Worm (Caenorhabditis elegans) whole organism, L4 larva: Measurements from ENCODE around the gene C53A3.3.

Experiments
- F26F4.8 ChIP-seq: fragments of 200-800 bp; sonication (Bioruptor generic); conservative IDR thresholded peaks from 2 replicates; pipeline ENCODE4 v1.3.6; 2022; ENCODE audit warnings: missing genetic modification characterization, missing compliant biosample characterization
- F44E2.7 ChIP-seq: fragments of 200-800 bp; sonication (Bioruptor generic); IDR thresholded peaks from 2 replicates; pipeline ENCODE4 v2.1.2; 2022; ENCODE audit warnings: missing genetic modification characterization, missing compliant biosample characterization
- T20F7.1 ChIP-seq: fragments of 200-800 bp; sonication (Bioruptor generic); optimal IDR thresholded peaks from 2 replicates; lab custom pipeline; 2018; ENCODE audit warnings: mild to moderate bottlenecking, missing genetic modification characterization, missing compliant biosample characterization
- T26A8.4 ChIP-seq: fragments of 200-800 bp; sonication (Bioruptor generic); IDR thresholded peaks from 2 replicates; pipeline ENCODE4 v1.3.6; 2022; ENCODE audit warnings: missing genetic modification characterization, missing compliant biosample characterization
- Y75B8A.6 ChIP-seq: fragments of 200-800 bp; sonication (Bioruptor generic); IDR thresholded peaks from 2 replicates; pipeline ENCODE4 v1.3.6; 2022; ENCODE audit warnings: missing genetic modification reagents, missing genetic modification characterization, missing compliant biosample characterization
- aly-2 ChIP-seq: sonication (generic microtip); optimal IDR thresholded peaks from 2 replicates; lab custom pipeline; 2018; ENCODE audit warnings: missing biosample characterization, missing genetic modification characterization
- ama-1 ChIP-seq: fragments of 150-350 bp; optimal IDR thresholded peaks from 2 replicates; lab custom pipeline; 2014; ENCODE audit warnings: inconsistent platforms, mixed read lengths
- ceh-20 ChIP-seq: fragments of 200-800 bp; sonication (Bioruptor generic); IDR thresholded peaks from 2 replicates; pipeline ENCODE4 v1.3.6; 2022; ENCODE audit warnings: missing genetic modification reagents, missing genetic modification characterization, missing compliant biosample characterization
- cey-2 ChIP-seq: sonication (generic microtip); optimal IDR thresholded peaks from 3 replicates; lab custom pipeline; 2017; ENCODE audit warnings: missing genetic modification characterization, mild to moderate bottlenecking, missing compliant biosample characterization, antibody characterized with exemption, borderline replicate concordance; ENCODE audit not compliant: insufficient read depth
- daf-16 ChIP-seq, 3 experiments: sonication (generic microtip); optimal IDR thresholded peaks; 2 replicates each; lab custom pipeline; 2016 to 2017; ENCODE audit warnings: missing genetic modification characterization in 3 of 3, missing genetic modification reagents in 3 of 3, mild to moderate bottlenecking in 2 of 3, missing compliant biosample characterization in 2 of 3, missing biosample characterization in 1 of 3, moderate library complexity in 1 of 3
- dmd-6 ChIP-seq: fragments of 200-800 bp; sonication (Bioruptor generic); IDR thresholded peaks from 2 replicates; pipeline ENCODE4 v1.3.6; 2022; ENCODE audit warnings: missing genetic modification reagents, missing genetic modification characterization, missing compliant biosample characterization
- dmd-8 ChIP-seq: fragments of 200-800 bp; sonication (Bioruptor generic); IDR thresholded peaks from 2 replicates; pipeline ENCODE4 v1.3.6; 2022; ENCODE audit warnings: missing genetic modification characterization, missing compliant biosample characterization
- dpl-1 ChIP-seq: fragments of 150-350 bp; optimal IDR thresholded peaks from 2 replicates; lab custom pipeline; 2014; ENCODE audit warnings: missing biosample characterization, missing genetic modification reagents, missing genetic modification characterization
- dve-1 ChIP-seq: sonication (generic microtip); optimal IDR thresholded peaks from 2 replicates; lab custom pipeline; 2017; ENCODE audit warnings: antibody characterized with exemption, mild to moderate bottlenecking, missing genetic modification characterization, missing compliant biosample characterization; ENCODE audit not compliant: insufficient read depth
- egl-27 ChIP-seq: sonication (generic microtip); optimal IDR thresholded peaks from 3 replicates; lab custom pipeline; 2017; ENCODE audit warnings: missing biosample characterization, missing genetic modification reagents, missing genetic modification characterization
- hif-1 ChIP-seq, 2 experiments: sonication (generic microtip); optimal IDR thresholded peaks; 2 replicates each; lab custom pipeline; 2016 to 2017; ENCODE audit warnings: missing compliant biosample characterization in 2 of 2, missing genetic modification characterization in 2 of 2, missing genetic modification reagents in 2 of 2, missing genotype in 2 of 2, mild to moderate bottlenecking in 1 of 2
- hlh-11 ChIP-seq: fragments of 200-800 bp; sonication (Bioruptor generic); optimal IDR thresholded peaks from 2 replicates; lab custom pipeline; 2018; ENCODE audit warnings: mild to moderate bottlenecking, missing genetic modification characterization, missing compliant biosample characterization
- hlh-30 ChIP-seq: sonication (generic microtip); optimal IDR thresholded peaks from 2 replicates; lab custom pipeline; 2017; ENCODE audit warnings: antibody characterized with exemption, mild to moderate bottlenecking, missing genetic modification characterization, missing compliant biosample characterization; ENCODE audit not compliant: insufficient read depth
- hmg-1.1 ChIP-seq: fragments of 200-800 bp; sonication (Bioruptor generic); IDR thresholded peaks from 2 replicates; pipeline ENCODE4 v1.3.6; 2022; ENCODE audit warnings: missing genetic modification reagents, missing genetic modification characterization, missing compliant biosample characterization
- lin-1 ChIP-seq: fragments of 200-800 bp; sonication (Bioruptor generic); IDR thresholded peaks from 2 replicates; pipeline ENCODE4 v1.3.6; 2022; ENCODE audit warnings: missing genetic modification reagents, missing genetic modification characterization, missing compliant biosample characterization
- lin-29 ChIP-seq: fragments of 200-800 bp; sonication (Bioruptor generic); IDR thresholded peaks from 2 replicates; pipeline ENCODE4 v1.3.6; 2022; ENCODE audit warnings: missing genetic modification reagents, missing genetic modification characterization, missing compliant biosample characterization
- lin-38 ChIP-seq: fragments of 200-800 bp; sonication (Bioruptor generic); IDR thresholded peaks from 2 replicates; pipeline ENCODE4 v1.3.6; 2022; ENCODE audit warnings: missing genetic modification reagents, missing genetic modification characterization, missing compliant biosample characterization
- lin-39 ChIP-seq: fragments of 150-350 bp; optimal IDR thresholded peaks from 2 replicates; lab custom pipeline; 2014; ENCODE audit warnings: missing biosample characterization, missing genetic modification reagents, missing genetic modification characterization
- lsy-2 ChIP-seq, 2 experiments: fragments of 150-350 bp in 1 of 2; sonication (generic microtip) in 1 of 2; optimal IDR thresholded peaks; 2 replicates each; lab custom pipeline; 2014 to 2017; ENCODE audit warnings: missing biosample characterization in 2 of 2, missing genetic modification characterization in 2 of 2
- mdl-1 ChIP-seq, 2 experiments: fragments of 150-350 bp in 1 of 2; sonication (generic microtip) in 1 of 2; optimal IDR thresholded peaks; 2 replicates each; lab custom pipeline; 2014 to 2017; ENCODE audit warnings: missing biosample characterization in 2 of 2, missing genetic modification characterization in 2 of 2
- mep-1 ChIP-seq: fragments of 150-350 bp; sonication (generic microtip); optimal IDR thresholded peaks from 3 replicates; lab custom pipeline; 2014; ENCODE audit warnings: missing biosample characterization, missing genetic modification characterization
- mxl-2 ChIP-seq: fragments of 200-800 bp; sonication (Bioruptor generic); conservative IDR thresholded peaks from 2 replicates; pipeline ENCODE4 v1.3.6; 2022; ENCODE audit warnings: missing genetic modification reagents, missing genetic modification characterization, missing compliant biosample characterization
- mxl-3 ChIP-seq: fragments of 200-800 bp; sonication (Bioruptor generic); optimal IDR thresholded peaks from 2 replicates; lab custom pipeline; 2018; ENCODE audit warnings: mild to moderate bottlenecking, missing genetic modification characterization, missing compliant biosample characterization
- nhr-10 ChIP-seq: fragments of 150-350 bp; optimal IDR thresholded peaks from 2 replicates; lab custom pipeline; 2014; ENCODE audit warnings: missing biosample characterization, missing genetic modification characterization
- nhr-102 ChIP-seq: sonication (generic microtip); optimal IDR thresholded peaks from 2 replicates; lab custom pipeline; 2016; ENCODE audit warnings: mild to moderate bottlenecking, missing genetic modification characterization, moderate library complexity, missing compliant biosample characterization
- nhr-25 ChIP-seq: sonication (generic microtip); optimal IDR thresholded peaks from 2 replicates; lab custom pipeline; 2017; ENCODE audit warnings: missing genetic modification characterization, mild to moderate bottlenecking, missing compliant biosample characterization, antibody characterized with exemption, moderate library complexity, borderline replicate concordance; ENCODE audit not compliant: insufficient read depth
- nhr-28 ChIP-seq: fragments of 150-350 bp; optimal IDR thresholded peaks from 2 replicates; lab custom pipeline; 2014; ENCODE audit warnings: missing biosample characterization, missing genetic modification characterization
- nhr-48 ChIP-seq: sonication (generic microtip); optimal IDR thresholded peaks from 2 replicates; lab custom pipeline; 2016; ENCODE audit warnings: mild to moderate bottlenecking, missing genetic modification characterization, missing compliant biosample characterization
- nhr-76 ChIP-seq: fragments of 150-350 bp; optimal IDR thresholded peaks from 2 replicates; lab custom pipeline; 2014; ENCODE audit warnings: missing biosample characterization, missing genetic modification characterization
- nhr-77 ChIP-seq: fragments of 150-350 bp; optimal IDR thresholded peaks from 2 replicates; lab custom pipeline; 2014; ENCODE audit warnings: missing biosample characterization, missing genetic modification characterization
- php-3 ChIP-seq: fragments of 200-800 bp; sonication (Bioruptor generic); IDR thresholded peaks from 2 replicates; pipeline ENCODE4 v1.3.6; 2022; ENCODE audit warnings: missing genetic modification reagents, missing genetic modification characterization, missing compliant biosample characterization
- pqm-1 ChIP-seq: sonication (generic microtip); optimal IDR thresholded peaks from 2 replicates; lab custom pipeline; 2017; ENCODE audit warnings: missing biosample characterization, missing genetic modification characterization
- rbr-2 ChIP-seq: sonication (generic microtip); optimal IDR thresholded peaks from 2 replicates; lab custom pipeline; 2016; ENCODE audit warnings: missing genotype, missing genetic modification characterization, missing compliant biosample characterization
- saeg-2 ChIP-seq: fragments of 200-800 bp; sonication (Bioruptor generic); IDR thresholded peaks from 2 replicates; pipeline ENCODE4 v1.3.6; 2022; ENCODE audit warnings: missing genetic modification reagents, missing genetic modification characterization, missing compliant biosample characterization
- snpc-4 ChIP-seq: fragments of 150-350 bp; optimal IDR thresholded peaks from 2 replicates; lab custom pipeline; 2014; ENCODE audit warnings: missing biosample characterization, missing genetic modification characterization
- spr-1 ChIP-seq: sonication (generic microtip); optimal IDR thresholded peaks from 2 replicates; lab custom pipeline; 2016; ENCODE audit warnings: mild to moderate bottlenecking, missing genetic modification characterization, missing compliant biosample characterization
- tag-97 ChIP-seq: fragments of 200-800 bp; sonication (Bioruptor generic); IDR thresholded peaks from 2 replicates; pipeline ENCODE4 v1.3.6; 2022; ENCODE audit warnings: missing genetic modification characterization, missing compliant biosample characterization
- tra-1 ChIP-seq: fragments of 200-800 bp; sonication (Bioruptor generic); IDR thresholded peaks from 2 replicates; pipeline ENCODE4 v1.3.6; 2022; ENCODE audit warnings: missing genetic modification reagents, missing genetic modification characterization, missing compliant biosample characterization
- unc-62 ChIP-seq, 3 experiments: fragments of 150-350 bp in 1 of 3; sonication (generic microtip); optimal IDR thresholded peaks in 2 of 3; peaks in 1 of 3; 1 replicate in 1 of 3; 2 replicates in 2 of 3; lab custom pipeline; 2014 to 2017; ENCODE audit warnings: missing biosample characterization in 3 of 3, missing genetic modification characterization in 3 of 3, missing genetic modification reagents in 3 of 3, missing genotype in 1 of 3
- zip-2 ChIP-seq: fragments of 150-350 bp; optimal IDR thresholded peaks from 2 replicates; lab custom pipeline; 2014; ENCODE audit warnings: missing biosample characterization, missing genetic modification characterization
- ztf-11 ChIP-seq: fragments of 150-350 bp; optimal IDR thresholded peaks from 2 replicates; lab custom pipeline; 2014; ENCODE audit warnings: missing biosample characterization, missing genetic modification characterization
- ztf-7 ChIP-seq: fragments of 150-350 bp; optimal IDR thresholded peaks from 2 replicates; lab custom pipeline; 2014; ENCODE audit warnings: missing biosample characterization, missing genetic modification characterization

C53A3.3 gene

ce11 chrV:5765081-5765480 lies 8.8 kb downstream of the C53A3.3 start, which contains the start of gene pgph-2:
Gene pgph-2, plus strand, starts transcription at chrV:5765127.
- peak; percentile 29 for TF ChIP-seq dve-1
- no peak for TF ChIP-seq dmd-8 (GFP tag; lab: Robert Waterston, UW)
- peak; percentile 14 for TF ChIP-seq hlh-11 (tag; lab: Kevin White, UChicago)
- no peak for TF ChIP-seq F26F4.8
- no peak for TF ChIP-seq lin-39 (tag; lab: Kevin White, UChicago)
- no peak for TF ChIP-seq daf-16 (GFP tag; optimal IDR thresholded peaks at IDR 0.05; lab: Kevin White, UChicago)
- peak; percentile 66 for TF ChIP-seq daf-16 (tag; optimal IDR thresholded peaks at IDR 0.05; lab: Kevin White, UChicago)

- TF ChIP-seq ama-1 (lab: Kevin White, UChicago) (no peak), unc-62 (GFP tag; optimal IDR thresholded peaks at IDR 0.05 in 1 of 2; lab: Kevin White, UChicago) (peak in 1 of 2 experiments; percentile 71), unc-62 (tag; optimal IDR thresholded peaks at IDR 0.05; lab: Kevin White, UChicago) (no peak), pqm-1 (tag; lab: Kevin White, UChicago) (peak; percentile 33), lin-1 (GFP tag; lab: Robert Waterston, UW) (peak; percentile 73; the same call in 1 of the 2 replicates), Y75B8A.6 (GFP tag; lab: Robert Waterston, UW) (no peak), php-3 (peak; percentile 61; the same call in 1 of the 2 replicates), hlh-11 (tag; lab: Kevin White, UChicago) (peak; percentile 98), dve-1 (peak; percentile 86), T26A8.4 (peak; percentile 46), zip-2 (peak; percentile 18), tag-97 (GFP tag; lab: Robert Waterston, UW) (no peak), aly-2 (tag; lab: Kevin White, UChicago) (no peak), F44E2.7 (GFP tag; lab: Robert Waterston, UW) (no peak), mxl-3 (peak; percentile 82), nhr-76 (tag; lab: Kevin White, UChicago) (no peak), egl-27 (tag; lab: Kevin White, UChicago) (no peak), lin-29 (no peak), hif-1 (tag; optimal IDR thresholded peaks at IDR 0.05; lab: Kevin White, UChicago) (peak; percentile 6 to 21), mdl-1 (tag; optimal IDR thresholded peaks at IDR 0.05; lab: Kevin White, UChicago) (peak; percentile 88 to 91), rbr-2 (tag; lab: Kevin White, UChicago) (no peak), daf-16 (GFP tag; optimal IDR thresholded peaks at IDR 0.05; lab: Kevin White, UChicago) (peak in 1 of 2 experiments; percentile 44), daf-16 (tag; optimal IDR thresholded peaks at IDR 0.05; lab: Kevin White, UChicago) (peak; percentile 66), nhr-77 (tag; lab: Kevin White, UChicago) (peak; percentile 9), hmg-1.1 (GFP tag; lab: Robert Waterston, UW) (0 out of 2 replicates have a peak, but pooled peaks have one; percentile 11), ceh-20 (GFP tag; lab: Robert Waterston, UW) (peak; percentile 80; the same call in 1 of the 2 replicates), mxl-2 (peak; percentile 97), cey-2 (tag; lab: Kevin White, UChicago) (peak; percentile 93), nhr-102 (tag; lab: Kevin White, UChicago) (peak; percentile 78), ztf-7 (peak; percentile 17), lsy-2 (tag; optimal IDR thresholded peaks at IDR 0.05; lab: Kevin White, UChicago) (peak in 1 of 2 experiments; percentile 54), dmd-6 (GFP tag; lab: Robert Waterston, UW) (peak; percentile 86), saeg-2 (GFP tag; lab: Robert Waterston, UW) (no peak), mep-1 (tag; lab: Kevin White, UChicago) (peak; percentile 28), lin-38 (peak; percentile 32; the same call in 1 of the 2 replicates), nhr-48 (tag; lab: Kevin White, UChicago) (peak; percentile 94), nhr-10 (tag; lab: Kevin White, UChicago) (peak; percentile 79), hlh-30 (peak; percentile 91), tra-1 (GFP tag; lab: Robert Waterston, UW) (peak; percentile 40; the same call in 1 of the 2 replicates), T20F7.1 (GFP tag; lab: Kevin White, UChicago) (peak; percentile 15), nhr-28 (peak; percentile 81), ztf-11 (tag; lab: Kevin White, UChicago) (no peak), snpc-4 (tag; lab: Kevin White, UChicago) (no peak), spr-1 (tag; lab: Kevin White, UChicago) (peak; percentile 67), dpl-1 (GFP tag; lab: Kevin White, UChicago) (peak; percentile 30), nhr-25 (peak; percentile 64)
These were observed 12.0 kb downstream of the C53A3.3 start for ce11 chrV:5768292-5768695.
